Worm (Caenorhabditis elegans) whole organism, L1 larva: ENCODE results near the gene F26A1.19.

ENCODE experiments used
- aly-2 ChIP-seq: fragments of 150-350 bp; optimal IDR thresholded peaks from 2 replicates; lab custom pipeline; 2014; ENCODE audit warnings: missing biosample characterization, missing genetic modification characterization
- ceh-8 ChIP-seq: fragments of 200-800 bp; sonication (Bioruptor generic); optimal IDR thresholded peaks from 2 replicates; lab custom pipeline; 2018; ENCODE audit warnings: mild to moderate bottlenecking, missing genetic modification characterization, moderate library complexity, missing compliant biosample characterization
- ceh-90 ChIP-seq: sonication (generic microtip); optimal IDR thresholded peaks from 2 replicates; lab custom pipeline; 2016; ENCODE audit warnings: missing genetic modification characterization, missing compliant biosample characterization
- ces-1 ChIP-seq: fragments of 150-350 bp; optimal IDR thresholded peaks from 2 replicates; lab custom pipeline; 2014; ENCODE audit warnings: missing biosample characterization, missing genetic modification reagents, missing genetic modification characterization
- efl-1 ChIP-seq, 4 experiments: fragments of 150-350 bp; optimal IDR thresholded peaks in 3 of 4; peaks in 1 of 4; 1 replicate in 1 of 4; 2 replicates in 3 of 4; lab custom pipeline; 2014; ENCODE audit warnings: missing biosample characterization in 2 of 4, missing genetic modification characterization in 2 of 4, missing genetic modification reagents in 2 of 4
- efl-3 ChIP-seq: fragments of 200-800 bp; sonication (Bioruptor generic); optimal IDR thresholded peaks from 2 replicates; lab custom pipeline; 2018; ENCODE audit warnings: mild to moderate bottlenecking, missing genetic modification characterization, missing compliant biosample characterization
- elt-2 ChIP-seq: sonication (generic microtip); optimal IDR thresholded peaks from 2 replicates; lab custom pipeline; 2016; ENCODE audit warnings: missing genetic modification characterization, mild to moderate bottlenecking, inconsistent platforms, missing compliant biosample characterization, missing genetic modification reagents
- elt-3 ChIP-seq, 6 experiments: fragments of 150-350 bp in 1 of 6; sonication (generic microtip); optimal IDR thresholded peaks; 2 replicates each; lab custom pipeline; 2017 to 2018; ENCODE audit warnings: missing biosample characterization in 6 of 6, missing genetic modification characterization in 6 of 6, inconsistent platforms in 1 of 6
- fkh-10 ChIP-seq: sonication (generic microtip); optimal IDR thresholded peaks from 2 replicates; lab custom pipeline; 2017; ENCODE audit warnings: missing biosample characterization, missing genetic modification reagents, missing genetic modification characterization
- hlh-17 ChIP-seq: fragments of 200-800 bp; sonication (Bioruptor generic); optimal IDR thresholded peaks from 2 replicates; lab custom pipeline; 2018; ENCODE audit warnings: missing genetic modification characterization, mild to moderate bottlenecking, missing compliant biosample characterization, moderate library complexity, borderline replicate concordance
- hlh-4 ChIP-seq: sonication (generic microtip); optimal IDR thresholded peaks from 2 replicates; lab custom pipeline; 2016; ENCODE audit warnings: mild to moderate bottlenecking, missing genetic modification characterization, missing compliant biosample characterization
- hpl-2 ChIP-seq: fragments of 150-350 bp; optimal IDR thresholded peaks from 2 replicates; lab custom pipeline; 2014; ENCODE audit warnings: missing biosample characterization, missing genetic modification reagents, missing genetic modification characterization
- irx-1 ChIP-seq: sonication (generic microtip); optimal IDR thresholded peaks from 2 replicates; lab custom pipeline; 2016; ENCODE audit warnings: missing genetic modification characterization, missing compliant biosample characterization
- lin-14 ChIP-seq: fragments of 200-800 bp; sonication (Bioruptor generic); optimal IDR thresholded peaks from 2 replicates; lab custom pipeline; 2018; ENCODE audit warnings: mild to moderate bottlenecking, missing genetic modification characterization, moderate library complexity, missing compliant biosample characterization
- lin-15B ChIP-seq: fragments of 150-350 bp; sonication (generic microtip); optimal IDR thresholded peaks from 3 replicates; lab custom pipeline; 2014; ENCODE audit warnings: missing biosample characterization, missing genetic modification characterization
- lsy-2 ChIP-seq, 2 experiments: fragments of 150-350 bp; optimal IDR thresholded peaks; 2 replicates each; lab custom pipeline; 2014; ENCODE audit warnings: missing biosample characterization in 2 of 2, missing genetic modification characterization in 2 of 2
- mab-9 ChIP-seq: fragments of 200-800 bp; sonication (Bioruptor generic); IDR thresholded peaks from 2 replicates; pipeline ENCODE4 v1.3.6; 2022; ENCODE audit warnings: missing genetic modification reagents, missing genetic modification characterization, missing compliant biosample characterization
- nhr-11 ChIP-seq: fragments of 150-350 bp; optimal IDR thresholded peaks from 2 replicates; lab custom pipeline; 2014; ENCODE audit warnings: missing biosample characterization, missing genetic modification characterization
- nhr-19 ChIP-seq: fragments of 200-800 bp; sonication (Bioruptor generic); conservative IDR thresholded peaks from 2 replicates; pipeline ENCODE4 v1.3.6; 2022; ENCODE audit warnings: missing genetic modification characterization, missing compliant biosample characterization
- nhr-85 ChIP-seq: sonication (generic microtip); peaks from one replicate; lab custom pipeline; 2016; ENCODE audit warnings: missing genetic modification characterization, inconsistent platforms, missing compliant biosample characterization
- pax-3 ChIP-seq: fragments of 200-800 bp; sonication (Bioruptor generic); optimal IDR thresholded peaks from 2 replicates; lab custom pipeline; 2018; ENCODE audit warnings: mild to moderate bottlenecking, missing genetic modification characterization, moderate library complexity, missing compliant biosample characterization
- pqm-1 ChIP-seq: sonication (generic microtip); optimal IDR thresholded peaks from 3 replicates; lab custom pipeline; 2017; ENCODE audit warnings: missing biosample characterization, missing genetic modification characterization
- rnt-1 ChIP-seq: sonication (generic microtip); optimal IDR thresholded peaks from 2 replicates; lab custom pipeline; 2016; ENCODE audit warnings: mild to moderate bottlenecking, missing genetic modification characterization, moderate library complexity, missing compliant biosample characterization
- skn-1 ChIP-seq: fragments of 150-350 bp; optimal IDR thresholded peaks from 2 replicates; lab custom pipeline; 2014; ENCODE audit warnings: missing biosample characterization, missing genetic modification characterization
- snu-23 ChIP-seq: sonication (generic microtip); optimal IDR thresholded peaks from 2 replicates; lab custom pipeline; 2016; ENCODE audit warnings: missing genetic modification characterization, missing compliant biosample characterization
- swsn-7 ChIP-seq: sonication (generic microtip); optimal IDR thresholded peaks from 2 replicates; lab custom pipeline; 2016; ENCODE audit warnings: missing genetic modification characterization, missing compliant biosample characterization
- tbx-2 ChIP-seq: sonication (generic microtip); optimal IDR thresholded peaks from 2 replicates; lab custom pipeline; 2016; ENCODE audit warnings: missing genetic modification characterization, missing compliant biosample characterization
- tlp-1 ChIP-seq: fragments of 150-350 bp; optimal IDR thresholded peaks from 2 replicates; lab custom pipeline; 2014; ENCODE audit warnings: missing biosample characterization, missing genetic modification characterization
- unc-130 ChIP-seq: fragments of 150-350 bp; optimal IDR thresholded peaks from 2 replicates; lab custom pipeline; 2017; ENCODE audit warnings: missing biosample characterization, missing genetic modification characterization, inconsistent platforms
- unc-62 ChIP-seq: fragments of 150-350 bp; optimal IDR thresholded peaks from 2 replicates; lab custom pipeline; 2014; ENCODE audit warnings: missing biosample characterization, missing genetic modification reagents, missing genetic modification characterization
- unc-98 ChIP-seq: fragments of 200-800 bp; sonication (Bioruptor generic); IDR thresholded peaks from 2 replicates; pipeline ENCODE4 v1.3.6; 2022; ENCODE audit warnings: missing genetic modification characterization, missing compliant biosample characterization
- zip-4 ChIP-seq: fragments of 200-800 bp; sonication (Bioruptor generic); optimal IDR thresholded peaks from 2 replicates; lab custom pipeline; 2018; ENCODE audit warnings: mild to moderate bottlenecking, missing genetic modification characterization, moderate library complexity, missing compliant biosample characterization

F26A1.19 gene

ce11 chrIII:4796039-4796438 lies 41.5 kb upstream of the F26A1.19 start (continued):
- TF ChIP-seq unc-98 (GFP tag; lab: Robert Waterston, UW) (no peak), unc-62 (GFP tag; lab: Kevin White, UChicago) (no peak), nhr-19 (GFP tag; lab: Robert Waterston, UW) (peak; percentile 42; the same call in 1 of the 2 replicates), lin-15B (tag; lab: Kevin White, UChicago) (peak; percentile 52), skn-1 (tag; lab: Kevin White, UChicago) (peak; percentile 27), swsn-7 (tag; lab: Kevin White, UChicago) (peak; percentile 47), fkh-10 (GFP tag; lab: Kevin White, UChicago) (no peak), lsy-2 (tag; optimal IDR thresholded peaks at IDR 0.05; lab: Kevin White, UChicago) (peak; percentile 45 to 80), hpl-2 (no peak), ceh-8 (GFP tag; lab: Kevin White, UChicago) (no peak), aly-2 (tag; lab: Kevin White, UChicago) (peak; percentile 8)

ce11 chrIII:4796536-4796935 lies 41.0 kb upstream of the F26A1.19 start, which contains the start of gene tag-325:
Gene tag-325 (plus strand): TSS chrIII:4796836.
- TF ChIP-seq ceh-90 (tag; lab: Kevin White, UChicago): no peak
- peak in 1 of 6 experiments; percentile 49 for TF ChIP-seq elt-3 (tag; optimal IDR thresholded peaks at IDR 0.05; lab: Kevin White, UChicago)
- TF ChIP-seq efl-1 (optimal IDR thresholded peaks at IDR 0.05; lab: Kevin White, UChicago): no peak
- peak in 1 of 2 experiments; percentile 58 for TF ChIP-seq efl-1 (GFP tag; optimal IDR thresholded peaks at IDR 0.05 in 1 of 2; lab: Kevin White, UChicago)

ce11 chrIII:4802707-4803106 lies 34.8 kb upstream of the F26A1.19 start, which contains the start of gene metl-5:
Gene metl-5 (plus strand): TSS chrIII:4803007.
- TF ChIP-seq nhr-85 (tag; lab: Kevin White, UChicago) (no peak), snu-23 (GFP tag; lab: Kevin White, UChicago) (no peak), tbx-2 (tag; lab: Kevin White, UChicago) (no peak), pax-3 (no peak), unc-130 (tag; lab: Kevin White, UChicago) (no peak), efl-3 (GFP tag; lab: Kevin White, UChicago) (no peak), tlp-1 (tag; lab: Kevin White, UChicago) (no peak)

- TF ChIP-seq unc-98 (GFP tag; lab: Robert Waterston, UW): no peak
- no peak for TF ChIP-seq elt-2
- no peak for TF ChIP-seq zip-4 (GFP tag; lab: Kevin White, UChicago)
- TF ChIP-seq pqm-1: no peak
- TF ChIP-seq ceh-90 (tag; lab: Kevin White, UChicago): no peak
- TF ChIP-seq nhr-85 (tag; lab: Kevin White, UChicago): no peak
- no peak for TF ChIP-seq irx-1 (tag; lab: Kevin White, UChicago)
- TF ChIP-seq lin-15B (tag; lab: Kevin White, UChicago): no peak
- TF ChIP-seq ces-1: no peak
- no peak for TF ChIP-seq lin-14
- TF ChIP-seq hlh-4 (tag; lab: Kevin White, UChicago): no peak
- no peak for TF ChIP-seq ceh-8 (GFP tag; lab: Kevin White, UChicago)
- no peak for TF ChIP-seq swsn-7 (tag; lab: Kevin White, UChicago)
These were observed 31.2 kb upstream of the F26A1.19 start for ce11 chrIII:4806345-4806744.

- TF ChIP-seq lsy-2 (tag; optimal IDR thresholded peaks at IDR 0.05; lab: Kevin White, UChicago) (peak in 1 of 2 experiments; percentile 51), hlh-17 (no peak)
These were observed 29.4 kb upstream of the F26A1.19 start for ce11 chrIII:4808089-4808488.

ce11 chrIII:4809526-4810153 lies 27.9 kb upstream of the F26A1.19 start, which contains the start of gene pal-1:
Gene pal-1 (minus strand): TSS chrIII:4809576.
- no peak for TF ChIP-seq unc-130 (tag; lab: Kevin White, UChicago)
- no peak for TF ChIP-seq aly-2 (tag; lab: Kevin White, UChicago)
- TF ChIP-seq mab-9 (GFP tag; lab: Robert Waterston, UW): no peak
- no peak for TF ChIP-seq rnt-1
- no peak for TF ChIP-seq nhr-11 (tag; lab: Kevin White, UChicago)
- TF ChIP-seq zip-4 (GFP tag; lab: Kevin White, UChicago): no peak
